Worm (Caenorhabditis elegans) whole organism, young adult: ENCODE results near the gene B0464.9.

Experiments used
- B0336.3 ChIP-seq: fragments of 200-800 bp; sonication (Bioruptor generic); IDR thresholded peaks from 2 replicates; pipeline ENCODE4 v1.3.6; 2022; ENCODE audit warnings: missing genetic modification characterization, missing compliant biosample characterization
- C17E4.6 ChIP-seq: fragments of 200-800 bp; sonication (Bioruptor generic); IDR thresholded peaks from 2 replicates; pipeline ENCODE4 v1.3.6; 2022; ENCODE audit warnings: missing genetic modification reagents, missing genetic modification characterization, missing compliant biosample characterization
- F10E7.11 ChIP-seq: sonication (generic microtip); optimal IDR thresholded peaks from 2 replicates; lab custom pipeline; 2017; ENCODE audit warnings: mild to moderate bottlenecking, missing genetic modification characterization, moderate library complexity, missing compliant biosample characterization
- F33H1.4 ChIP-seq: fragments of 200-800 bp; sonication (Bioruptor generic); IDR thresholded peaks from 2 replicates; pipeline ENCODE4 v1.3.6; 2022; ENCODE audit warnings: missing genetic modification reagents, missing genetic modification characterization, missing compliant biosample characterization
- F37B4.10 ChIP-seq: fragments of 200-800 bp; sonication (Bioruptor generic); IDR thresholded peaks from 2 replicates; pipeline ENCODE4 v1.3.6; 2022; ENCODE audit warnings: missing genetic modification characterization, missing compliant biosample characterization
- akir-1 ChIP-seq: fragments of 200-800 bp; sonication (Bioruptor generic); optimal IDR thresholded peaks from 2 replicates; lab custom pipeline; 2018; ENCODE audit warnings: mild to moderate bottlenecking, missing genetic modification characterization, moderate library complexity, missing compliant biosample characterization
- ama-1 ChIP-seq, 3 experiments: fragments of 150-350 bp in 1 of 3; sonication (generic microtip) in 2 of 3; optimal IDR thresholded peaks; 2 replicates each; lab custom pipeline; 2014 to 2018; ENCODE audit warnings: missing biosample characterization in 2 of 3, missing genetic modification characterization in 2 of 3, missing genetic modification reagents in 2 of 3
- attf-3 ChIP-seq: fragments of 200-800 bp; sonication (Bioruptor generic); conservative IDR thresholded peaks from 2 replicates; pipeline ENCODE4 v1.3.6; 2022; ENCODE audit warnings: missing genetic modification reagents, missing genetic modification characterization, missing compliant biosample characterization
- attf-5 ChIP-seq: fragments of 200-800 bp; sonication (Bioruptor generic); optimal IDR thresholded peaks from 2 replicates; lab custom pipeline; 2018; ENCODE audit warnings: mild to moderate bottlenecking, missing genetic modification characterization, missing compliant biosample characterization
- ccch-3 ChIP-seq: fragments of 200-800 bp; sonication (Bioruptor generic); optimal IDR thresholded peaks from 2 replicates; lab custom pipeline; 2018; ENCODE audit warnings: mild to moderate bottlenecking, missing genetic modification characterization, missing compliant biosample characterization
- ceh-27 ChIP-seq: fragments of 200-800 bp; sonication (Bioruptor generic); optimal IDR thresholded peaks from 2 replicates; lab custom pipeline; 2018; ENCODE audit warnings: mild to moderate bottlenecking, missing genetic modification characterization, moderate library complexity, missing compliant biosample characterization
- dox-1 ChIP-seq: fragments of 200-800 bp; sonication (Bioruptor generic); IDR thresholded peaks from 2 replicates; pipeline ENCODE4 v1.3.6; 2022; ENCODE audit warnings: missing genetic modification reagents, missing genetic modification characterization, missing compliant biosample characterization
- ekl-4 ChIP-seq: fragments of 200-800 bp; sonication (Bioruptor generic); IDR thresholded peaks from 2 replicates; pipeline ENCODE4 v1.3.6; 2022; ENCODE audit warnings: missing genetic modification reagents, missing genetic modification characterization, missing compliant biosample characterization
- ets-4 ChIP-seq: fragments of 200-800 bp; sonication (Bioruptor generic); optimal IDR thresholded peaks from 2 replicates; lab custom pipeline; 2018; ENCODE audit warnings: mild to moderate bottlenecking, missing genetic modification characterization, missing compliant biosample characterization
- fkh-3 ChIP-seq: sonication (generic microtip); optimal IDR thresholded peaks from 2 replicates; lab custom pipeline; 2016; ENCODE audit warnings: mild to moderate bottlenecking, missing genetic modification characterization, missing compliant biosample characterization
- hlh-26 ChIP-seq: fragments of 200-800 bp; sonication (Bioruptor generic); conservative IDR thresholded peaks from 2 replicates; pipeline ENCODE4 v1.3.6; 2022; ENCODE audit warnings: missing genetic modification reagents, missing genetic modification characterization, missing compliant biosample characterization
- lin-35 ChIP-seq, 3 experiments: fragments of 150-350 bp in 2 of 3; sonication (generic microtip) in 1 of 3; optimal IDR thresholded peaks; 2 replicates each; lab custom pipeline; 2014 to 2018; ENCODE audit warnings: missing biosample characterization in 3 of 3, missing genetic modification characterization in 3 of 3, missing genetic modification reagents in 3 of 3
- lin-40 ChIP-seq: sonication (generic microtip); optimal IDR thresholded peaks from 2 replicates; lab custom pipeline; 2016; ENCODE audit warnings: missing genetic modification characterization, mild to moderate bottlenecking, missing compliant biosample characterization, missing genotype, missing genetic modification reagents
- madf-10 ChIP-seq: sonication (generic microtip); optimal IDR thresholded peaks from 2 replicates; lab custom pipeline; 2016; ENCODE audit warnings: mild to moderate bottlenecking, missing genetic modification characterization, missing compliant biosample characterization
- mcd-1 ChIP-seq: fragments of 200-800 bp; sonication (Bioruptor generic); IDR thresholded peaks from 2 replicates; pipeline ENCODE4 v1.3.6; 2022; ENCODE audit warnings: missing genetic modification reagents, missing genetic modification characterization, missing compliant biosample characterization
- nfya-1 ChIP-seq: sonication (generic microtip); optimal IDR thresholded peaks from 2 replicates; lab custom pipeline; 2017; ENCODE audit warnings: antibody characterized with exemption, missing compliant biosample characterization, missing genetic modification characterization, borderline replicate concordance; ENCODE audit not compliant: insufficient read depth
- nfya-2 ChIP-seq: fragments of 200-800 bp; sonication (Bioruptor generic); IDR thresholded peaks from 2 replicates; pipeline ENCODE4 v1.3.6; 2022; ENCODE audit warnings: missing genetic modification reagents, missing genetic modification characterization, missing compliant biosample characterization
- nfyb-1 ChIP-seq: fragments of 200-800 bp; sonication (Bioruptor generic); IDR thresholded peaks from 2 replicates; pipeline ENCODE4 v1.3.6; 2022; ENCODE audit warnings: missing genetic modification reagents, missing genetic modification characterization, missing compliant biosample characterization
- nhr-80 ChIP-seq: sonication (generic microtip); optimal IDR thresholded peaks from 2 replicates; lab custom pipeline; 2016; ENCODE audit warnings: missing genetic modification characterization, missing compliant biosample characterization
- pbrm-1 ChIP-seq: fragments of 200-800 bp; sonication (Bioruptor generic); IDR thresholded peaks from 2 replicates; pipeline ENCODE4 v1.3.6; 2022; ENCODE audit warnings: missing genetic modification reagents, missing genetic modification characterization, missing compliant biosample characterization
- pha-4 ChIP-seq: fragments of 150-350 bp; sonication (generic microtip); optimal IDR thresholded peaks from 2 replicates; lab custom pipeline; 2014; ENCODE audit warnings: missing biosample characterization, missing genetic modification reagents, missing genetic modification characterization
- sea-2 ChIP-seq: fragments of 200-800 bp; sonication (Bioruptor generic); IDR thresholded peaks from 2 replicates; pipeline ENCODE4 v1.3.6; 2022; ENCODE audit warnings: missing genetic modification characterization, missing compliant biosample characterization
- tbx-9 ChIP-seq: sonication (generic microtip); optimal IDR thresholded peaks from 2 replicates; lab custom pipeline; 2016; ENCODE audit warnings: borderline replicate concordance, missing genetic modification characterization, inconsistent platforms, missing compliant biosample characterization
- unc-130 ChIP-seq: sonication (generic microtip); optimal IDR thresholded peaks from 2 replicates; lab custom pipeline; 2016; ENCODE audit warnings: missing genetic modification reagents, missing genetic modification characterization, missing compliant biosample characterization
- unc-62 ChIP-seq: fragments of 150-350 bp; optimal IDR thresholded peaks from 2 replicates; lab custom pipeline; 2014; ENCODE audit warnings: missing biosample characterization, missing genetic modification reagents, missing genetic modification characterization
- ztf-22 ChIP-seq: fragments of 200-800 bp; sonication (Bioruptor generic); optimal IDR thresholded peaks from 2 replicates; lab custom pipeline; 2018; ENCODE audit warnings: mild to moderate bottlenecking, missing genetic modification characterization, moderate library complexity, missing compliant biosample characterization
- ztf-26 ChIP-seq: sonication (generic microtip); optimal IDR thresholded peaks from 2 replicates; lab custom pipeline; 2017; ENCODE audit warnings: missing genetic modification characterization, missing compliant biosample characterization

Gene B0464.9

DNA sequence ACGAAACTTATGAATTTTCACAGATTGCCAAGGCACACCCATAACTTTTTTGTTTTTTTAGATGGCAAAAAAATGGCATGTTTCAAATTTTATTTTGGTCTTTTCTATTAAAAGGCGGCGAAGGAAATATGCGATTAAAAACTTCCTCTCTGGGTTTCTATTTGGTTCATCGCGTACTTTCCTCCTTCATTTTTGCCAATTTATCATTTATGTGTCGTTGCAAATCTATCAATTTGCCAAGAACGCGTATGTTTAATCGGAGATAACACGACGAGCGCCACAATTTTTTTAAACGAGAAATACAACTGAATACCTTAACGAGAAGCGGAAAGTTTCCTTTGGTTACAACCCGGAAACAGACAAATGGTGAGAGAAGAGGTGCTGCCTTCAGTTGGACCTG, 6.9 kb downstream of the B0464.9 start:
- TF ChIP-seq mcd-1 (GFP tag; lab: Robert Waterston, UW) = no peak
- peak; percentile 76 for TF ChIP-seq nhr-80 (tag; lab: Kevin White, UChicago)
- TF ChIP-seq, all 124 proteins: peak for 1

DNA sequence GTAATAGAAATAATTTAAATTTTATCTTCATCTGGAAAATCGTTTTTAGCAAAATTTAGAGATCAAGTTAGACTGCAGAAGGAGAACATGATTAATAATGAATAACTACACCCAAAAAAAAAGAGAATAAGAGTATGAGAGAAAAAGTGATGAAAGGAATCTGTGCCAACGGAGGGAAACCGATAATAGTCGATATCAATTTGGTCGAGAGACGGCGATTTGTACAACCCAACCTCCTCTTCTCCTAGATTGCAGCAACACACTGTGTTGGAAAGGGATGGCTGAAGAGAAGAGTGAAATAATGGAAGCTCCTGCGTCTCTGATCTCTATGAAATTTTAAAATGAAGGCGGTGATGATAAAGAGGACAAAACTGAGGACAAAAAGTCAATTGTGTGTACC, 8.9 kb downstream of the B0464.9 start:
- TF ChIP-seq dox-1 (GFP tag; lab: Robert Waterston, UW) (0 out of 2 replicates have a peak, but pooled peaks have one; percentile 40), nhr-80 (tag; lab: Kevin White, UChicago) (peak; percentile 96), hlh-26 (GFP tag; lab: Robert Waterston, UW) (no peak), attf-5 (peak; percentile 34), nfyb-1 (GFP tag; lab: Robert Waterston, UW) (0 out of 2 replicates have a peak, but pooled peaks have one; percentile 24), nfya-1 (tag; lab: Kevin White, UChicago) (no peak), ets-4 (GFP tag; lab: Kevin White, UChicago) (peak; percentile 30)

DNA sequence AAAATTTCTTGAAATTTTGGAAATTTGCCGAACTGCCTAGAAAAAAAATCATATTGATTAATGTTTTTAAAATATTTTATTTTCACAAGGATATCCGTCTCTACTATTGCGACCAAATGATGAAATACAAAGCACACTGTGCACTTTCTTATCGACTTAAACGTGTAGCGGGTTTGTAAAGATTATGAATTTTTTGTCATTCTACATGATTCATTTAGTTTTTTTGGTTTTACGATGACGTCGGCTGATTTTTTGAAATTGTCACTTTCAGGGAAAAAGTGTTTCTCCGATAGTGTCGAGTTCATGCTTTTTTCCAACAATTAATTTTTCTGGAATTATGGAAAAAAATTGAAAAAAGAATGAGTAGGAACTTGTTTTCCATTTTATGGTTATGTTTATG, 11.0 kb downstream of the B0464.9 start:
- TF ChIP-seq pbrm-1 (GFP tag; lab: Robert Waterston, UW) (no peak), lin-35 (GFP tag; optimal IDR thresholded peaks at IDR 0.05; lab: Kevin White, UChicago) (no peak), tbx-9 (no peak), ztf-26 (tag; lab: Kevin White, UChicago) (no peak), nhr-80 (tag; lab: Kevin White, UChicago) (peak; percentile 53)
- TF ChIP-seq, all 124 proteins: peak for 1

DNA sequence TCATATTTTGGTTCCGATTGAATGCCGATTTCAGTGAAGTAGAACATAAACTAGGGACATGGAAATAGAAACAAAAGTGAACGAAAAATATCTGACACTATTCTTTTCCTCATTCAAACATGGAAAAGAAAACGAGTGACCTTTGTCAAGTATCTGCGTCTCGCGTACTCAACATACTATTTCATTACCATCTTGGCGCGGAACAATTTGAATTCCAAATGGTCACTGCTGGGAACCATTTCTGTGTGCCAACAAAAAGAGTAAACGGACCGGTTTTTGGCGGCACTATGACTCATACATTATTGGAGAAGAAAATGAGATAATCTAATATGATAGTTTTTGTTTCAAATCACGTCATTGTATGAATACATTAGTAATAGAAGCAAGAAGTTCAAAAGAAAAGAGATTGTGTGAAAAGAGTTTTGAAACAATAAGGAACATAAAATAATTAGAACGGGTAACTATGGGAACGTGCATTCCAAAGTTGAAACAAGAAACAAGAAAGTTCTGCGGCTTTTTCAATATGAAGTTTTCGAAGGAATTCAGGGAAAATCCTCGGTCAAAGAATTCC, 16.9 kb downstream of the B0464.9 start:
- no peak for TF ChIP-seq attf-3 (GFP tag; lab: Robert Waterston, UW)
- TF ChIP-seq ztf-22 (GFP tag; lab: Kevin White, UChicago) = no peak
- TF ChIP-seq lin-40 = no peak
- no peak for TF ChIP-seq unc-62 (GFP tag; lab: Kevin White, UChicago)
- TF ChIP-seq akir-1 (GFP tag; lab: Kevin White, UChicago) = no peak
- TF ChIP-seq F37B4.10 (GFP tag; lab: Robert Waterston, UW) = no peak
- no peak for TF ChIP-seq C17E4.6 (GFP tag; lab: Robert Waterston, UW)
- no peak for TF ChIP-seq F10E7.11 (tag; lab: Kevin White, UChicago)
- TF ChIP-seq fkh-3 (tag; lab: Kevin White, UChicago) = no peak
- no peak for TF ChIP-seq sea-2 (GFP tag; lab: Robert Waterston, UW)
- no peak for TF ChIP-seq madf-10 (tag; lab: Kevin White, UChicago)
- no peak for TF ChIP-seq nfya-2

DNA sequence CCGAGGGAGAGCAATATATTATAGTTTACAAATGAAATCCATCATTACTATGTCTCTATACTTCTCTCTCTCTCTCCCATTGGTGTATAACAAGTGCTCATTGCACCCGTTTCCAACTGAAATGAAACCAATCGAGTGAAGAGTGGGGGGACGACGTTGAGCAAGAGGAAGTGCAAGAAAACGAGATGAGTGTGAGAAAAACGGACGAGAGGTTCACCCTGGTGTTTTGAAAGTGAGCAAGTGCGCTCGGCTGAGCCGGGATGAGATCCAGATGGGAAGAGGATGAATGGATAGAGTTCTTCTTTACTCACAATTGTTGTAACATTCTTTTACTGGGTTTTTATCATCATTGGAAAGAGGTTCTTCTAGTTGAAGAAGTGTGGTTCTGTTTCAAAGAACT, 18.1 kb downstream of the B0464.9 start:
- TF ChIP-seq F33H1.4 (GFP tag; lab: Robert Waterston, UW) (no peak), lin-35 (GFP tag; optimal IDR thresholded peaks at IDR 0.05; lab: Kevin White, UChicago) (peak in 1 of 3 experiments; percentile 19), ceh-27 (GFP tag; lab: Kevin White, UChicago) (peak; percentile 20), mcd-1 (GFP tag; lab: Robert Waterston, UW) (0 out of 2 replicates have a peak, but pooled peaks have one; percentile 25), B0336.3 (GFP tag; lab: Robert Waterston, UW) (no peak)

DNA sequence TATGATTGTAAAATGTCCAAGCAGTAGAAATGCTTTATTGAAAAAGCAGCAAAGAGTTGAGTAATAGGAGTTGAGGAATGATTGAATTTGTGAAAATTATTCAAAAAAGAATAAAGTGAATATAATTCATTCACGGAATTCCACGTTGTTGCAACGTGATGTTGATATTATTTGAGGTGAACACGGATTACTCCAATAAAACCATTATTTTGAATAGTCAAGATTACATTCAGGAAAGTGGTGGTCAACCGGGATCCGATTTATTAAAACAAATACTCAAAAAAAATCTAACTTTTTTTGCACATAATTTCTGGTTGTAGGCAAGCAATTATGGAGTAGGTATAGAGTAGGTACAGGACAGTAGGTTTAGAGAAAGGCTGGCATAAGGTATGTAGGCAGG, 19.8 kb downstream of the B0464.9 start, which contains the start of gene bre-3:
bre-3 (minus strand) TSS at position 101 of the 400 bp plus-strand sequence.
- no peak for TF ChIP-seq ama-1 (optimal IDR thresholded peaks at IDR 0.05; lab: Kevin White, UChicago)
- no peak for TF ChIP-seq ama-1 (GFP tag; optimal IDR thresholded peaks at IDR 0.05; lab: Kevin White, UChicago)
- TF ChIP-seq unc-130 (GFP tag; lab: Kevin White, UChicago) = no peak
- TF ChIP-seq ets-4 (GFP tag; lab: Kevin White, UChicago) = no peak
- no peak for TF ChIP-seq ekl-4 (GFP tag; lab: Robert Waterston, UW)
- TF ChIP-seq ccch-3 (GFP tag; lab: Kevin White, UChicago) = no peak
- TF ChIP-seq pha-4 (tag; lab: Kevin White, UChicago) = no peak
